Fruit fly (Drosophila melanogaster) whole organism, embryonic: ENCODE results near the gene Mco1.
A peak's percentile ranks its signal among the peaks of the same experiment; 100 is the strongest.

ENCODE experiments used
- Asciz ChIP-seq: fragments of 200-800 bp; sonication (Bioruptor generic); optimal IDR thresholded peaks from 2 replicates; lab custom pipeline; 2017; ENCODE audit warnings: missing biosample characterization, mild to moderate bottlenecking, missing genetic modification characterization, missing genetic modification reagents
- Atf-2 ChIP-seq: fragments of 200-800 bp; sonication (Bioruptor generic); optimal IDR thresholded peaks from 2 replicates; lab custom pipeline; 2016; ENCODE audit warnings: missing biosample characterization, missing genetic modification characterization
- B-H1 ChIP-seq: fragments of 200-800 bp; sonication (Bioruptor generic); IDR thresholded peaks from 3 replicates; pipeline ENCODE4 v1.3.6; 2022; ENCODE audit warnings: missing biosample characterization, missing genetic modification characterization
- CG11247 ChIP-seq: fragments of 200-800 bp; sonication (Bioruptor generic); IDR thresholded peaks from 2 replicates; pipeline ENCODE4 v1.3.6; 2022; ENCODE audit warnings: missing biosample characterization, missing genetic modification characterization
- CG14050 ChIP-seq: fragments of 200-800 bp; sonication (Bioruptor generic); IDR thresholded peaks from 3 replicates; pipeline ENCODE4 v1.3.6; 2022; ENCODE audit warnings: missing biosample characterization, missing genetic modification characterization
- CG16813 ChIP-seq: fragments of 200-800 bp; sonication (Bioruptor generic); IDR thresholded peaks from 3 replicates; pipeline ENCODE4 v1.3.6; 2022; ENCODE audit warnings: missing biosample characterization, missing genetic modification characterization; ENCODE audit not compliant: partially characterized antibody
- CG17385 ChIP-seq: fragments of 200-800 bp; sonication (Bioruptor generic); optimal IDR thresholded peaks from 3 replicates; lab custom pipeline; 2018; ENCODE audit warnings: missing biosample characterization, mild to moderate bottlenecking, missing genetic modification characterization
- CG18011 ChIP-seq: fragments of 200-800 bp; sonication (Bioruptor generic); optimal IDR thresholded peaks from 2 replicates; lab custom pipeline; 2017; ENCODE audit warnings: missing biosample characterization, missing genetic modification characterization, mild to moderate bottlenecking, moderate library complexity, missing genotype
- CG1832 ChIP-seq: fragments of 200-800 bp; sonication (Bioruptor generic); optimal IDR thresholded peaks from 2 replicates; lab custom pipeline; 2017; ENCODE audit warnings: missing biosample characterization, mild to moderate bottlenecking, missing genetic modification characterization, inconsistent platforms
- CG2199 ChIP-seq: fragments of 200-800 bp; sonication (Bioruptor generic); IDR thresholded peaks from 3 replicates; pipeline ENCODE4 v1.3.6; 2022; ENCODE audit warnings: missing biosample characterization, missing genetic modification characterization
- CG2712 ChIP-seq: fragments of 200-800 bp; optimal IDR thresholded peaks from 3 replicates; lab custom pipeline; 2019; ENCODE audit warnings: missing biosample characterization, mild to moderate bottlenecking, missing genetic modification characterization, moderate library complexity
- CG32532 ChIP-seq: fragments of 200-800 bp; sonication (Bioruptor generic); IDR thresholded peaks from 2 replicates; pipeline ENCODE4 v1.3.6; 2022; ENCODE audit warnings: missing biosample characterization, missing genetic modification characterization
- CG3281 ChIP-seq: fragments of 200-800 bp; sonication (Bioruptor generic); optimal IDR thresholded peaks from 3 replicates; lab custom pipeline; 2017; ENCODE audit warnings: missing biosample characterization, mild to moderate bottlenecking, missing genetic modification characterization
- CG3407 ChIP-seq: fragments of 200-800 bp; sonication (Bioruptor generic); optimal IDR thresholded peaks from 2 replicates; lab custom pipeline; 2018; ENCODE audit warnings: missing biosample characterization, mild to moderate bottlenecking, missing genetic modification characterization
- CG8089 ChIP-seq: fragments of 200-800 bp; sonication (Bioruptor generic); optimal IDR thresholded peaks from 3 replicates; lab custom pipeline; 2016; ENCODE audit warnings: missing biosample characterization, missing genetic modification characterization
- CG8944 ChIP-seq: fragments of 200-800 bp; sonication (Bioruptor generic); optimal IDR thresholded peaks from 3 replicates; lab custom pipeline; 2016; ENCODE audit warnings: missing biosample characterization, missing genetic modification characterization
- Dip3 ChIP-seq: fragments of 200-800 bp; sonication (Bioruptor generic); optimal IDR thresholded peaks from 3 replicates; lab custom pipeline; 2016; ENCODE audit warnings: missing biosample characterization, missing genetic modification characterization
- Gug ChIP-seq: fragments of 200-800 bp; sonication (Bioruptor generic); IDR thresholded peaks from 4 replicates; pipeline ENCODE4 v1.3.6; 2022; ENCODE audit warnings: missing biosample characterization, missing genetic modification characterization
- HLH3B ChIP-seq: fragments of 200-800 bp; sonication (Bioruptor generic); IDR thresholded peaks from 2 replicates; pipeline ENCODE4 v1.3.6; 2022; ENCODE audit warnings: missing biosample characterization, missing genetic modification characterization
- HLH4C ChIP-seq: fragments of 200-800 bp; sonication (Bioruptor generic); IDR thresholded peaks from 3 replicates; pipeline ENCODE4 v1.3.6; 2022; ENCODE audit warnings: missing biosample characterization, missing genetic modification characterization; ENCODE audit not compliant: partially characterized antibody
- HLH54F ChIP-seq: fragments of 200-800 bp; sonication (Bioruptor generic); optimal IDR thresholded peaks from 3 replicates; lab custom pipeline; 2016; ENCODE audit warnings: missing biosample characterization, missing genetic modification characterization
- HLHmδ ChIP-seq: fragments of 200-800 bp; sonication (Bioruptor generic); optimal IDR thresholded peaks from 2 replicates; lab custom pipeline; 2018; ENCODE audit warnings: missing biosample characterization, mild to moderate bottlenecking, missing genetic modification characterization, moderate library complexity
- HmgZ ChIP-seq: fragments of 200-800 bp; sonication (Bioruptor generic); optimal IDR thresholded peaks from 2 replicates; lab custom pipeline; 2018; ENCODE audit warnings: missing biosample characterization, mild to moderate bottlenecking, missing genetic modification characterization
- Hr3 ChIP-seq: fragments of 200-800 bp; sonication (Bioruptor generic); optimal IDR thresholded peaks from 3 replicates; lab custom pipeline; 2016; ENCODE audit warnings: missing biosample characterization, missing genetic modification characterization
- Mes4 ChIP-seq: fragments of 200-800 bp; sonication (Bioruptor generic); optimal IDR thresholded peaks from 2 replicates; lab custom pipeline; 2016; ENCODE audit warnings: missing biosample characterization, missing genetic modification characterization
- Myb ChIP-seq: fragments of 200-800 bp; sonication (Bioruptor generic); optimal IDR thresholded peaks from 2 replicates; lab custom pipeline; 2016; ENCODE audit warnings: missing biosample characterization, missing genetic modification characterization
- NC2β ChIP-seq: fragments of 200-800 bp; sonication (Bioruptor generic); optimal IDR thresholded peaks from 2 replicates; lab custom pipeline; 2016; ENCODE audit warnings: missing biosample characterization, missing genetic modification characterization
- PHDP ChIP-seq: fragments of 200-800 bp; sonication (Bioruptor generic); optimal IDR thresholded peaks from 3 replicates; lab custom pipeline; 2018; ENCODE audit warnings: missing biosample characterization, mild to moderate bottlenecking, missing genetic modification characterization, moderate library complexity
- Ptx1 ChIP-seq: fragments of 200-800 bp; sonication (Bioruptor generic); IDR thresholded peaks from 2 replicates; pipeline ENCODE4 v1.3.6; 2022; ENCODE audit warnings: missing biosample characterization, missing genetic modification characterization
- Rx ChIP-seq: fragments of 200-800 bp; sonication (Bioruptor generic); IDR thresholded peaks from 2 replicates; pipeline ENCODE4 v1.3.6; 2022; ENCODE audit warnings: missing biosample characterization, missing genetic modification characterization
- Taf1 ChIP-seq: fragments of 200-800 bp; sonication (Bioruptor generic); IDR thresholded peaks from 2 replicates; pipeline ENCODE4 v1.3.6; 2022; ENCODE audit warnings: missing biosample characterization, missing genetic modification characterization
- abd-A ChIP-seq: fragments of 200-800 bp; sonication (Bioruptor generic); optimal IDR thresholded peaks from 3 replicates; lab custom pipeline; 2019; ENCODE audit warnings: missing biosample characterization, mild to moderate bottlenecking, missing genetic modification characterization, moderate library complexity
- ato ChIP-seq: fragments of 200-800 bp; sonication (Bioruptor generic); IDR thresholded peaks from 2 replicates; pipeline ENCODE4 v1.3.6; 2022; ENCODE audit warnings: missing biosample characterization, missing genetic modification characterization; ENCODE audit not compliant: partially characterized antibody
- cato ChIP-seq: fragments of 200-800 bp; sonication (Bioruptor generic); optimal IDR thresholded peaks from 2 replicates; lab custom pipeline; 2016; ENCODE audit warnings: missing biosample characterization, missing genetic modification characterization, borderline replicate concordance
- ci ChIP-seq: fragments of 200-800 bp; sonication (Bioruptor generic); IDR thresholded peaks from 3 replicates; pipeline ENCODE4 v1.3.6; 2022; ENCODE audit warnings: missing biosample characterization, missing genetic modification characterization
- da ChIP-seq: fragments of 200-800 bp; sonication (Bioruptor generic); optimal IDR thresholded peaks from 2 replicates; lab custom pipeline; 2016; ENCODE audit warnings: missing biosample characterization, missing genetic modification characterization
- exex ChIP-seq: fragments of 200-800 bp; sonication (Bioruptor generic); optimal IDR thresholded peaks from 4 replicates; lab custom pipeline; 2018; ENCODE audit warnings: missing biosample characterization, mild to moderate bottlenecking, missing genetic modification characterization, moderate library complexity
- gsb-n ChIP-seq: fragments of 200-800 bp; sonication (Bioruptor generic); optimal IDR thresholded peaks from 3 replicates; lab custom pipeline; 2018; ENCODE audit warnings: missing biosample characterization, mild to moderate bottlenecking, missing genetic modification characterization
- klu ChIP-seq: fragments of 200-800 bp; sonication (Bioruptor generic); IDR thresholded peaks from 2 replicates; pipeline ENCODE4 v1.3.6; 2022; ENCODE audit warnings: missing biosample characterization, missing genetic modification characterization
- lov ChIP-seq, 2 experiments: fragments of 200-800 bp in 1 of 2; fragments of >200 bp in 1 of 2; sonication (Bioruptor generic) in 1 of 2; IDR thresholded peaks in 1 of 2; optimal IDR thresholded peaks in 1 of 2; 2 replicates in 1 of 2; 3 replicates in 1 of 2; pipeline versions ENCODE4 v1.3.6 to Lab custom; 2017 to 2022; ENCODE audit warnings: missing biosample characterization in 1 of 2, missing genetic modification characterization in 1 of 2
- mam ChIP-seq: fragments of 200-800 bp; sonication (Bioruptor generic); optimal IDR thresholded peaks from 3 replicates; lab custom pipeline; 2016; ENCODE audit warnings: missing biosample characterization, missing genetic modification characterization
- mirr ChIP-seq: fragments of 200-800 bp; sonication (Bioruptor generic); optimal IDR thresholded peaks from 3 replicates; lab custom pipeline; 2018; ENCODE audit warnings: missing biosample characterization, mild to moderate bottlenecking, missing genetic modification characterization
- mld ChIP-seq: fragments of 200-800 bp; sonication (Bioruptor generic); IDR thresholded peaks from 3 replicates; pipeline ENCODE4 v1.3.6; 2022; ENCODE audit warnings: missing biosample characterization, missing genetic modification characterization; ENCODE audit not compliant: partially characterized antibody
- nau ChIP-seq: fragments of 200-800 bp; sonication (Bioruptor generic); optimal IDR thresholded peaks from 3 replicates; lab custom pipeline; 2017; ENCODE audit warnings: missing biosample characterization, mild to moderate bottlenecking, missing genetic modification characterization, missing genetic modification reagents
- p53 ChIP-seq: fragments of 200-800 bp; sonication (Bioruptor generic); optimal IDR thresholded peaks from 2 replicates; lab custom pipeline; 2016; ENCODE audit warnings: missing biosample characterization, missing genetic modification characterization
- pb ChIP-seq: fragments of 200-800 bp; sonication (Bioruptor generic); optimal IDR thresholded peaks from 3 replicates; lab custom pipeline; 2016; ENCODE audit warnings: missing biosample characterization, missing genetic modification characterization
- psq ChIP-seq: fragments of 200-800 bp; sonication (Bioruptor generic); optimal IDR thresholded peaks from 2 replicates; lab custom pipeline; 2017; ENCODE audit warnings: missing biosample characterization, missing genetic modification characterization
- pzg ChIP-seq: fragments of 200-800 bp; sonication (Bioruptor generic); optimal IDR thresholded peaks from 3 replicates; lab custom pipeline; 2018; ENCODE audit warnings: missing biosample characterization, mild to moderate bottlenecking, missing genetic modification characterization, moderate library complexity
- salm ChIP-seq: fragments of 200-800 bp; sonication (Bioruptor generic); optimal IDR thresholded peaks from 2 replicates; lab custom pipeline; 2018; ENCODE audit warnings: missing biosample characterization, mild to moderate bottlenecking, missing genetic modification characterization
- tx ChIP-seq: fragments of 200-800 bp; sonication (Bioruptor generic); optimal IDR thresholded peaks from 2 replicates; lab custom pipeline; 2016; ENCODE audit warnings: missing biosample characterization, missing genetic modification characterization
- yki ChIP-seq: fragments of >200 bp; optimal IDR thresholded peaks from 3 replicates; lab custom pipeline; 2018
- zen2 ChIP-seq: fragments of 200-800 bp; sonication (Bioruptor generic); IDR thresholded peaks from 3 replicates; pipeline ENCODE4 v1.3.6; 2022; ENCODE audit warnings: missing biosample characterization, missing genetic modification characterization; ENCODE audit not compliant: partially characterized antibody

Gene Mco1

dm6 chr2L:9387240-9387672 lies 29.1 kb upstream of the Mco1 start, which contains the start of gene Aldh (continued):
- no peak for TF ChIP-seq Myb
- TF ChIP-seq mirr: no peak
- TF ChIP-seq CG2199 (GFP tag; lab: Robert Waterston, UW): no peak
- peak; percentile 30; the same call in 1 of the 4 replicates for TF ChIP-seq Gug (GFP tag; lab: Robert Waterston, UW)
- TF ChIP-seq da (GFP tag; lab: Kevin White, UChicago): no peak
- TF ChIP-seq mam (GFP tag; lab: Kevin White, UChicago): no peak
- no peak for TF ChIP-seq Atf-2 (GFP tag; lab: Kevin White, UChicago)
- TF ChIP-seq CG1832 (GFP tag; lab: Kevin White, UChicago): no peak
- TF ChIP-seq CG8089 (GFP tag; lab: Kevin White, UChicago): no peak
- no peak for TF ChIP-seq klu (GFP tag; lab: Robert Waterston, UW)
- no peak for TF ChIP-seq NC2β (GFP tag; lab: Kevin White, UChicago)
- peak; percentile 62 for TF ChIP-seq PHDP (tag; lab: Kevin White, UChicago)
- TF ChIP-seq CG11247 (GFP tag; lab: Robert Waterston, UW): no peak
- no peak for TF ChIP-seq CG16813 (GFP tag; lab: Robert Waterston, UW)
- TF ChIP-seq pzg: no peak
- no peak for TF ChIP-seq HLH4C (GFP tag; lab: Robert Waterston, UW)
- no peak for TF ChIP-seq Dip3 (GFP tag; lab: Kevin White, UChicago)
- no peak for TF ChIP-seq pb (GFP tag; lab: Kevin White, UChicago)
- TF ChIP-seq yki (lab: Kevin White, UChicago): no peak
- peak; percentile 10 for TF ChIP-seq HmgZ (tag; lab: Kevin White, UChicago)
- no peak for TF ChIP-seq lov (optimal IDR thresholded peaks at IDR 0.05; lab: Kevin White, UChicago)
- no peak for TF ChIP-seq lov (GFP tag; IDR thresholded peaks at IDR 0.05; lab: Robert Waterston, UW)
- TF ChIP-seq Rx (GFP tag; lab: Robert Waterston, UW): no peak
- no peak for TF ChIP-seq Taf1 (GFP tag; lab: Robert Waterston, UW)
- TF ChIP-seq Ptx1 (GFP tag; lab: Robert Waterston, UW): peak; percentile 53; the same call in 1 of the 2 replicates
- no peak for TF ChIP-seq Mes4 (GFP tag; lab: Kevin White, UChicago)
- no peak for TF ChIP-seq CG3407 (GFP tag; lab: Kevin White, UChicago)
- no peak for TF ChIP-seq CG14050 (GFP tag; lab: Robert Waterston, UW)
- TF ChIP-seq exex: peak; percentile 71
- TF ChIP-seq CG3281: peak; percentile 64
- no peak for TF ChIP-seq zen2 (GFP tag; lab: Robert Waterston, UW)
- no peak for TF ChIP-seq HLHmδ (GFP tag; lab: Kevin White, UChicago)
- TF ChIP-seq CG17385 (GFP tag; lab: Kevin White, UChicago): peak; percentile 30
- TF ChIP-seq CG2712 (tag; lab: Kevin White, UChicago): no peak
- TF ChIP-seq p53 (GFP tag; lab: Kevin White, UChicago): no peak
- TF ChIP-seq Asciz: no peak
- TF ChIP-seq CG18011 (GFP tag; lab: Kevin White, UChicago): no peak
- no peak for TF ChIP-seq CG8944
- no peak for TF ChIP-seq salm (tag; lab: Kevin White, UChicago)
- TF ChIP-seq ato (GFP tag; lab: Robert Waterston, UW): no peak
- TF ChIP-seq CG32532 (GFP tag; lab: Robert Waterston, UW): peak; percentile 73
- no peak for TF ChIP-seq HLH54F (GFP tag; lab: Kevin White, UChicago)
- no peak for TF ChIP-seq gsb-n (tag; lab: Kevin White, UChicago)
- TF ChIP-seq ci (GFP tag; lab: Robert Waterston, UW): no peak
- TF ChIP-seq psq: no peak
- TF ChIP-seq Hr3 (GFP tag; lab: Kevin White, UChicago): no peak
- no peak for TF ChIP-seq tx (GFP tag; lab: Kevin White, UChicago)
- TF ChIP-seq nau (GFP tag; lab: Kevin White, UChicago): no peak
- no peak for TF ChIP-seq cato (GFP tag; lab: Kevin White, UChicago)
- TF ChIP-seq HLH3B (GFP tag; lab: Robert Waterston, UW): no peak
- no peak for TF ChIP-seq abd-A (tag; lab: Kevin White, UChicago)
- no peak for TF ChIP-seq B-H1 (GFP tag; lab: Robert Waterston, UW)
- TF ChIP-seq mld (GFP tag; lab: Robert Waterston, UW): no peak
